Worm (Caenorhabditis elegans) whole organism, L1 larva: Measurements from ENCODE around the gene H38K22.9.

Experiments used
- C04F5.9 ChIP-seq: sonication (generic microtip); optimal IDR thresholded peaks from 2 replicates; lab custom pipeline; 2016; ENCODE audit warnings: missing genetic modification characterization, missing compliant biosample characterization
- C16A3.4 ChIP-seq: fragments of 150-350 bp; optimal IDR thresholded peaks from 2 replicates; lab custom pipeline; 2014; ENCODE audit warnings: missing biosample characterization, missing genetic modification characterization
- C34B4.2 ChIP-seq: sonication (generic microtip); optimal IDR thresholded peaks from 2 replicates; lab custom pipeline; 2017; ENCODE audit warnings: mild to moderate bottlenecking, missing genetic modification characterization, missing compliant biosample characterization
- Y116A8C.19 ChIP-seq: sonication (generic microtip); optimal IDR thresholded peaks from 2 replicates; lab custom pipeline; 2016; ENCODE audit warnings: missing compliant biosample characterization, missing genetic modification characterization, borderline replicate concordance
- aha-1 ChIP-seq: fragments of 150-350 bp; optimal IDR thresholded peaks from 2 replicates; lab custom pipeline; 2014; ENCODE audit warnings: missing biosample characterization, missing genetic modification characterization
- ama-1 ChIP-seq: fragments of 150-350 bp; optimal IDR thresholded peaks from 2 replicates; lab custom pipeline; 2014
- blmp-1 ChIP-seq: fragments of 150-350 bp; optimal IDR thresholded peaks from 2 replicates; lab custom pipeline; 2014; ENCODE audit warnings: missing biosample characterization, missing genetic modification characterization
- ceh-8 ChIP-seq: fragments of 200-800 bp; sonication (Bioruptor generic); optimal IDR thresholded peaks from 2 replicates; lab custom pipeline; 2018; ENCODE audit warnings: mild to moderate bottlenecking, missing genetic modification characterization, moderate library complexity, missing compliant biosample characterization
- ceh-90 ChIP-seq: sonication (generic microtip); optimal IDR thresholded peaks from 2 replicates; lab custom pipeline; 2016; ENCODE audit warnings: missing genetic modification characterization, missing compliant biosample characterization
- ces-1 ChIP-seq: fragments of 150-350 bp; optimal IDR thresholded peaks from 2 replicates; lab custom pipeline; 2014; ENCODE audit warnings: missing biosample characterization, missing genetic modification reagents, missing genetic modification characterization
- dsc-1 ChIP-seq: sonication (generic microtip); optimal IDR thresholded peaks from 2 replicates; lab custom pipeline; 2016; ENCODE audit warnings: mild to moderate bottlenecking, missing genetic modification characterization, missing compliant biosample characterization
- efl-1 ChIP-seq, 4 experiments: fragments of 150-350 bp; optimal IDR thresholded peaks in 3 of 4; peaks in 1 of 4; 1 replicate in 1 of 4; 2 replicates in 3 of 4; lab custom pipeline; 2014; ENCODE audit warnings: missing biosample characterization in 2 of 4, missing genetic modification characterization in 2 of 4, missing genetic modification reagents in 2 of 4
- efl-3 ChIP-seq: fragments of 200-800 bp; sonication (Bioruptor generic); optimal IDR thresholded peaks from 2 replicates; lab custom pipeline; 2018; ENCODE audit warnings: mild to moderate bottlenecking, missing genetic modification characterization, missing compliant biosample characterization
- egl-27 ChIP-seq, 2 experiments: fragments of 150-350 bp in 1 of 2; sonication (generic microtip); optimal IDR thresholded peaks; 3 replicates each; lab custom pipeline; 2017 to 2018; ENCODE audit warnings: missing biosample characterization in 2 of 2, missing genetic modification characterization in 2 of 2, missing genetic modification reagents in 2 of 2
- ets-5 ChIP-seq: fragments of 200-800 bp; sonication (Bioruptor generic); IDR thresholded peaks from 2 replicates; pipeline ENCODE4 v1.3.6; 2022; ENCODE audit warnings: missing genetic modification characterization, missing compliant biosample characterization
- fkh-10 ChIP-seq: sonication (generic microtip); optimal IDR thresholded peaks from 2 replicates; lab custom pipeline; 2017; ENCODE audit warnings: missing biosample characterization, missing genetic modification reagents, missing genetic modification characterization
- fkh-8 ChIP-seq: sonication (generic microtip); optimal IDR thresholded peaks from 2 replicates; lab custom pipeline; 2016; ENCODE audit warnings: mild to moderate bottlenecking, missing genetic modification characterization, missing compliant biosample characterization
- grh-1 ChIP-seq: fragments of 200-800 bp; sonication (Bioruptor generic); IDR thresholded peaks from 2 replicates; pipeline ENCODE4 v1.3.6; 2022; ENCODE audit warnings: missing genetic modification reagents, missing genetic modification characterization, missing compliant biosample characterization
- hlh-17 ChIP-seq: fragments of 200-800 bp; sonication (Bioruptor generic); optimal IDR thresholded peaks from 2 replicates; lab custom pipeline; 2018; ENCODE audit warnings: missing genetic modification characterization, mild to moderate bottlenecking, missing compliant biosample characterization, moderate library complexity, borderline replicate concordance
- hlh-4 ChIP-seq: sonication (generic microtip); optimal IDR thresholded peaks from 2 replicates; lab custom pipeline; 2016; ENCODE audit warnings: mild to moderate bottlenecking, missing genetic modification characterization, missing compliant biosample characterization
- irx-1 ChIP-seq: sonication (generic microtip); optimal IDR thresholded peaks from 2 replicates; lab custom pipeline; 2016; ENCODE audit warnings: missing genetic modification characterization, missing compliant biosample characterization
- lin-13 ChIP-seq: fragments of 150-350 bp; optimal IDR thresholded peaks from 2 replicates; lab custom pipeline; 2014; ENCODE audit warnings: missing biosample characterization, missing genetic modification reagents, missing genetic modification characterization
- lin-14 ChIP-seq: fragments of 200-800 bp; sonication (Bioruptor generic); optimal IDR thresholded peaks from 2 replicates; lab custom pipeline; 2018; ENCODE audit warnings: mild to moderate bottlenecking, missing genetic modification characterization, moderate library complexity, missing compliant biosample characterization
- lin-39 ChIP-seq: fragments of 150-350 bp; optimal IDR thresholded peaks from 2 replicates; lab custom pipeline; 2014; ENCODE audit warnings: missing biosample characterization, missing genetic modification reagents, missing genetic modification characterization
- lsy-2 ChIP-seq, 2 experiments: fragments of 150-350 bp; optimal IDR thresholded peaks; 2 replicates each; lab custom pipeline; 2014; ENCODE audit warnings: missing biosample characterization in 2 of 2, missing genetic modification characterization in 2 of 2
- mab-9 ChIP-seq: fragments of 200-800 bp; sonication (Bioruptor generic); IDR thresholded peaks from 2 replicates; pipeline ENCODE4 v1.3.6; 2022; ENCODE audit warnings: missing genetic modification reagents, missing genetic modification characterization, missing compliant biosample characterization
- mep-1 ChIP-seq: fragments of 150-350 bp; optimal IDR thresholded peaks from 2 replicates; lab custom pipeline; 2014; ENCODE audit warnings: missing biosample characterization, missing genetic modification characterization
- nhr-12 ChIP-seq: sonication (generic microtip); optimal IDR thresholded peaks from 2 replicates; lab custom pipeline; 2017; ENCODE audit warnings: missing biosample characterization, missing genetic modification characterization
- nhr-19 ChIP-seq: fragments of 200-800 bp; sonication (Bioruptor generic); conservative IDR thresholded peaks from 2 replicates; pipeline ENCODE4 v1.3.6; 2022; ENCODE audit warnings: missing genetic modification characterization, missing compliant biosample characterization
- nhr-20 ChIP-seq: sonication (generic microtip); optimal IDR thresholded peaks from 2 replicates; lab custom pipeline; 2016; ENCODE audit warnings: mild to moderate bottlenecking, missing genetic modification characterization, missing compliant biosample characterization
- nhr-28 ChIP-seq: fragments of 150-350 bp; optimal IDR thresholded peaks from 2 replicates; lab custom pipeline; 2014; ENCODE audit warnings: missing biosample characterization, missing genetic modification characterization
- nhr-47 ChIP-seq: sonication (generic microtip); optimal IDR thresholded peaks from 2 replicates; lab custom pipeline; 2016; ENCODE audit warnings: mild to moderate bottlenecking, missing genetic modification characterization, moderate library complexity, missing compliant biosample characterization
- nhr-71 ChIP-seq: sonication (generic microtip); optimal IDR thresholded peaks from 2 replicates; lab custom pipeline; 2016; ENCODE audit warnings: mild to moderate bottlenecking, missing genetic modification characterization, moderate library complexity, missing compliant biosample characterization
- nhr-76 ChIP-seq: sonication (generic microtip); optimal IDR thresholded peaks from 2 replicates; lab custom pipeline; 2017; ENCODE audit warnings: missing biosample characterization, missing genetic modification characterization
- nhr-77 ChIP-seq: fragments of 150-350 bp; optimal IDR thresholded peaks from 2 replicates; lab custom pipeline; 2014; ENCODE audit warnings: missing biosample characterization, missing genetic modification characterization
- nhr-85 ChIP-seq: sonication (generic microtip); peaks from one replicate; lab custom pipeline; 2016; ENCODE audit warnings: missing genetic modification characterization, inconsistent platforms, missing compliant biosample characterization
- pax-3 ChIP-seq: fragments of 200-800 bp; sonication (Bioruptor generic); optimal IDR thresholded peaks from 2 replicates; lab custom pipeline; 2018; ENCODE audit warnings: mild to moderate bottlenecking, missing genetic modification characterization, moderate library complexity, missing compliant biosample characterization
- pqm-1 ChIP-seq: sonication (generic microtip); optimal IDR thresholded peaks from 3 replicates; lab custom pipeline; 2017; ENCODE audit warnings: missing biosample characterization, missing genetic modification characterization
- rnt-1 ChIP-seq: sonication (generic microtip); optimal IDR thresholded peaks from 2 replicates; lab custom pipeline; 2016; ENCODE audit warnings: mild to moderate bottlenecking, missing genetic modification characterization, moderate library complexity, missing compliant biosample characterization
- skn-1 ChIP-seq: fragments of 150-350 bp; optimal IDR thresholded peaks from 2 replicates; lab custom pipeline; 2014; ENCODE audit warnings: missing biosample characterization, missing genetic modification characterization
- snpc-4 ChIP-seq: fragments of 150-350 bp; optimal IDR thresholded peaks from 2 replicates; lab custom pipeline; 2014; ENCODE audit warnings: missing biosample characterization, missing genetic modification characterization
- snu-23 ChIP-seq: sonication (generic microtip); optimal IDR thresholded peaks from 2 replicates; lab custom pipeline; 2016; ENCODE audit warnings: missing genetic modification characterization, missing compliant biosample characterization
- sptf-1 ChIP-seq: fragments of 150-350 bp; optimal IDR thresholded peaks from 2 replicates; lab custom pipeline; 2014; ENCODE audit warnings: missing biosample characterization, missing genetic modification characterization
- sup-37 ChIP-seq: fragments of 200-800 bp; sonication (Bioruptor generic); optimal IDR thresholded peaks from 2 replicates; lab custom pipeline; 2018; ENCODE audit warnings: mild to moderate bottlenecking, missing genetic modification characterization, missing compliant biosample characterization
- swsn-7 ChIP-seq: sonication (generic microtip); optimal IDR thresholded peaks from 2 replicates; lab custom pipeline; 2016; ENCODE audit warnings: missing genetic modification characterization, missing compliant biosample characterization
- tbx-2 ChIP-seq: sonication (generic microtip); optimal IDR thresholded peaks from 2 replicates; lab custom pipeline; 2016; ENCODE audit warnings: missing genetic modification characterization, missing compliant biosample characterization
- tlp-1 ChIP-seq: fragments of 150-350 bp; optimal IDR thresholded peaks from 2 replicates; lab custom pipeline; 2014; ENCODE audit warnings: missing biosample characterization, missing genetic modification characterization
- unc-130 ChIP-seq: fragments of 150-350 bp; optimal IDR thresholded peaks from 2 replicates; lab custom pipeline; 2017; ENCODE audit warnings: missing biosample characterization, missing genetic modification characterization, inconsistent platforms
- unc-86 ChIP-seq: sonication (generic microtip); optimal IDR thresholded peaks from 2 replicates; lab custom pipeline; 2016; ENCODE audit warnings: missing genetic modification characterization, missing compliant biosample characterization
- unc-98 ChIP-seq: fragments of 200-800 bp; sonication (Bioruptor generic); IDR thresholded peaks from 2 replicates; pipeline ENCODE4 v1.3.6; 2022; ENCODE audit warnings: missing genetic modification characterization, missing compliant biosample characterization
- vab-15 ChIP-seq: sonication (generic microtip); optimal IDR thresholded peaks from 2 replicates; lab custom pipeline; 2017; ENCODE audit warnings: missing genotype, mild to moderate bottlenecking, missing genetic modification characterization, missing compliant biosample characterization
- xbp-1 ChIP-seq: sonication (generic microtip); optimal IDR thresholded peaks from 2 replicates; lab custom pipeline; 2016; ENCODE audit warnings: missing genetic modification characterization, missing compliant biosample characterization
- zag-1 ChIP-seq: fragments of 150-350 bp; optimal IDR thresholded peaks from 2 replicates; lab custom pipeline; 2014; ENCODE audit warnings: missing biosample characterization, missing genetic modification characterization
- zip-4 ChIP-seq: fragments of 200-800 bp; sonication (Bioruptor generic); optimal IDR thresholded peaks from 2 replicates; lab custom pipeline; 2018; ENCODE audit warnings: mild to moderate bottlenecking, missing genetic modification characterization, moderate library complexity, missing compliant biosample characterization

Gene H38K22.9

DNA sequence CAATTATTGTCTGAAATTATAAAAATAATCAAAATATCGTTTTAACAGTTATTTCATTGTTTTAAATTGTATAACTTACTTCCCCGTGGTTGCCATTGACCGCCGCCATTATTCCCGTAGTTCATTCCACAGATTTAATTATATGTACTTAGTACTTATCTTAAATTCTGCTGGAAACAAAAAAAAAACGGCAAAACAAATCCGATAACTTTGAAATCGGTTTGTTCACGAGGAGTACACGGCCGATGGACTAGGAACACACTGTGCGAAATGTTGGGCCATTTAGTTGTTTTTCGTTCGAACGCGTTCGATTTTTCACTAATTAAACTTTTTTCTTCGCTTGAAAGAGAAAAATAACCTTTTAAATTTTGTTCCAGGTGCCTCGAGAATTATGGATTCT lies 19.1 kb downstream of the H38K22.9 start, which contains the start of the genes B0285.3 and lcmt-1:
Gene B0285.3, minus strand, starts transcription at position 267 of the 400 bp plus-strand sequence.
Gene lcmt-1, plus strand, starts transcription at position 377 of the 400 bp plus-strand sequence.
- peak; percentile 23 for TF ChIP-seq snpc-4 (tag; lab: Kevin White, UChicago)
- peak; percentile 68 for TF ChIP-seq snu-23 (GFP tag; lab: Kevin White, UChicago)
- no peak for TF ChIP-seq lin-13 (GFP tag; lab: Kevin White, UChicago)
- TF ChIP-seq C34B4.2 (tag; lab: Kevin White, UChicago) = no peak
- TF ChIP-seq sup-37 (GFP tag; lab: Kevin White, UChicago) = no peak
- TF ChIP-seq fkh-10 (GFP tag; lab: Kevin White, UChicago) = no peak
- TF ChIP-seq swsn-7 (tag; lab: Kevin White, UChicago) = peak; percentile 61
- TF ChIP-seq blmp-1 (tag; lab: Kevin White, UChicago) = peak; percentile 31
- no peak for TF ChIP-seq aha-1 (tag; lab: Kevin White, UChicago)
- peak; percentile 75 for TF ChIP-seq dsc-1
- TF ChIP-seq rnt-1 (tag; lab: Kevin White, UChicago) = peak; percentile 94
- TF ChIP-seq lin-14 = peak; percentile 87
- no peak for TF ChIP-seq egl-27 (tag; optimal IDR thresholded peaks at IDR 0.05; lab: Kevin White, UChicago)
- TF ChIP-seq nhr-47 = peak; percentile 75
- peak; percentile 31 for TF ChIP-seq unc-86 (tag; lab: Kevin White, UChicago)
- no peak for TF ChIP-seq unc-130
- TF ChIP-seq zip-4 = no peak
- no peak for TF ChIP-seq C16A3.4
- peak; percentile 37 to 63 for TF ChIP-seq efl-1 (optimal IDR thresholded peaks at IDR 0.05; lab: Kevin White, UChicago)
- TF ChIP-seq efl-1 (GFP tag; optimal IDR thresholded peaks at IDR 0.05 in 1 of 2; lab: Kevin White, UChicago) = peak; percentile 63 to 95
- TF ChIP-seq xbp-1 (tag; lab: Kevin White, UChicago) = peak; percentile 67
- TF ChIP-seq nhr-76 (tag; lab: Kevin White, UChicago) = no peak
- no peak for TF ChIP-seq hlh-17 (GFP tag; lab: Kevin White, UChicago)
- no peak for TF ChIP-seq lin-39 (tag; lab: Kevin White, UChicago)
- TF ChIP-seq mep-1 (tag; lab: Kevin White, UChicago) = peak; percentile 70
- no peak for TF ChIP-seq pqm-1
- peak; percentile 69 for TF ChIP-seq tbx-2 (tag; lab: Kevin White, UChicago)
- peak; percentile 84 for TF ChIP-seq ceh-90 (tag; lab: Kevin White, UChicago)
- TF ChIP-seq efl-3 = no peak
- TF ChIP-seq zag-1 (tag; lab: Kevin White, UChicago) = no peak
- TF ChIP-seq sptf-1 (tag; lab: Kevin White, UChicago) = no peak
- TF ChIP-seq nhr-12 (tag; lab: Kevin White, UChicago) = no peak
- TF ChIP-seq tlp-1 = no peak
- TF ChIP-seq Y116A8C.19 = no peak
- TF ChIP-seq ces-1 (GFP tag; lab: Kevin White, UChicago) = no peak
- TF ChIP-seq grh-1 (GFP tag; lab: Robert Waterston, UW) = no peak
- TF ChIP-seq skn-1 (tag; lab: Kevin White, UChicago) = peak; percentile 33
- peak; percentile 42 for TF ChIP-seq hlh-4
- TF ChIP-seq pax-3 = peak; percentile 12
- no peak for TF ChIP-seq nhr-77 (tag; lab: Kevin White, UChicago)
- TF ChIP-seq unc-98 (GFP tag; lab: Robert Waterston, UW) = no peak
- no peak for TF ChIP-seq nhr-28 (tag; lab: Kevin White, UChicago)
- TF ChIP-seq ceh-8 = no peak
- peak; percentile 79 for TF ChIP-seq irx-1 (tag; lab: Kevin White, UChicago)
- TF ChIP-seq nhr-71 (tag; lab: Kevin White, UChicago) = peak; percentile 73
- TF ChIP-seq C04F5.9 (tag; lab: Kevin White, UChicago) = peak; percentile 51
- peak; percentile 82 for TF ChIP-seq nhr-85 (tag; lab: Kevin White, UChicago)
- TF ChIP-seq nhr-19 (GFP tag; lab: Robert Waterston, UW) = peak; percentile 49
- no peak for TF ChIP-seq ets-5 (GFP tag; lab: Robert Waterston, UW)
- TF ChIP-seq mab-9 (GFP tag; lab: Robert Waterston, UW) = peak; percentile 33; the same call in 1 of the 2 replicates
- TF ChIP-seq fkh-8 = peak; percentile 38
- no peak for TF ChIP-seq vab-15 (tag; lab: Kevin White, UChicago)
- peak; percentile 51 to 59 for TF ChIP-seq lsy-2 (tag; optimal IDR thresholded peaks at IDR 0.05; lab: Kevin White, UChicago)
- TF ChIP-seq nhr-20 (tag; lab: Kevin White, UChicago) = peak; percentile 58
- TF ChIP-seq ama-1 (lab: Kevin White, UChicago) = no peak
